Worm (Caenorhabditis elegans) whole organism, L4 larva: ENCODE data around the gene F21D9.3.

Source experiments
- R02D3.7 ChIP-seq: fragments of 150-350 bp; sonication (generic microtip); optimal IDR thresholded peaks from 3 replicates; lab custom pipeline; 2014; ENCODE audit warnings: missing biosample characterization, missing genetic modification characterization
- ces-1 ChIP-seq: fragments of 150-350 bp; sonication (generic microtip); optimal IDR thresholded peaks from 4 replicates; lab custom pipeline; 2014; ENCODE audit warnings: missing biosample characterization, missing genetic modification reagents, missing genetic modification characterization
- daf-19 ChIP-seq: fragments of 200-800 bp; sonication (Bioruptor generic); conservative IDR thresholded peaks from 2 replicates; pipeline ENCODE4 v1.3.6; 2022; ENCODE audit warnings: missing genetic modification characterization, missing compliant biosample characterization
- gei-8 ChIP-seq: fragments of 200-800 bp; sonication (Bioruptor generic); optimal IDR thresholded peaks from 2 replicates; lab custom pipeline; 2018; ENCODE audit warnings: mild to moderate bottlenecking, missing genetic modification characterization, missing compliant biosample characterization
- hif-1 ChIP-seq, 2 experiments: sonication (generic microtip); optimal IDR thresholded peaks; 2 replicates each; lab custom pipeline; 2016 to 2017; ENCODE audit warnings: missing compliant biosample characterization in 2 of 2, missing genetic modification characterization in 2 of 2, missing genetic modification reagents in 2 of 2, missing genotype in 2 of 2, mild to moderate bottlenecking in 1 of 2
- lsy-2 ChIP-seq, 2 experiments: fragments of 150-350 bp in 1 of 2; sonication (generic microtip) in 1 of 2; optimal IDR thresholded peaks; 2 replicates each; lab custom pipeline; 2014 to 2017; ENCODE audit warnings: missing biosample characterization in 2 of 2, missing genetic modification characterization in 2 of 2
- madf-9 ChIP-seq: fragments of 200-800 bp; sonication (Bioruptor generic); conservative IDR thresholded peaks from 2 replicates; pipeline ENCODE4 v1.3.6; 2022; ENCODE audit warnings: missing genetic modification reagents, missing genetic modification characterization, missing compliant biosample characterization
- nhr-77 ChIP-seq: fragments of 150-350 bp; optimal IDR thresholded peaks from 2 replicates; lab custom pipeline; 2014; ENCODE audit warnings: missing biosample characterization, missing genetic modification characterization
- skn-1 ChIP-seq: fragments of 150-350 bp; optimal IDR thresholded peaks from 2 replicates; lab custom pipeline; 2014; ENCODE audit warnings: missing biosample characterization, missing genetic modification characterization
- unc-62 ChIP-seq, 3 experiments: fragments of 150-350 bp in 1 of 3; sonication (generic microtip); optimal IDR thresholded peaks in 2 of 3; peaks in 1 of 3; 1 replicate in 1 of 3; 2 replicates in 2 of 3; lab custom pipeline; 2014 to 2017; ENCODE audit warnings: missing biosample characterization in 3 of 3, missing genetic modification characterization in 3 of 3, missing genetic modification reagents in 3 of 3, missing genotype in 1 of 3

DNA sequence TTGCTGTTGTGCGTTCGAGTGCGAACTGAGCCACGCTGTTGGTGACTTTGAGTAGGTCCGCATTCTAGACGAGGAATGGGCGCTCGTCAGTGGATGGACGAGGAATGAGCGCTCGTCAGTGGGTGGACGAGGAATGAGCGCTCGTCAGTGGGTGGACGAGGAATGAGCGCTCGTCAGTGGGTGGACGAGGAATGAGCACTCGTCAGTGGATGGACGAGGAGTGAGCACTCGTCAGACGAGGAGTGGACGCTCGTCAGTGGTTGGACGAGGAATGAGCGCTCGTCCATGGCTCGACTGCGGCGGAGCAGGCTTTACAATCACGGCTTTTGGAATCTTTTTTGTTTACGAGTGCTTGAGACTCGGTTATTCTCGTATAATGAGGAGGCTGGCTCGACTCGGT, 20.9 kb upstream of the F21D9.3 start:
- TF ChIP-seq unc-62 (GFP tag; optimal IDR thresholded peaks at IDR 0.05 in 1 of 2; lab: Kevin White, UChicago) = no peak
- no peak for TF ChIP-seq unc-62 (tag; optimal IDR thresholded peaks at IDR 0.05; lab: Kevin White, UChicago)
- no peak for TF ChIP-seq daf-19 (GFP tag; lab: Robert Waterston, UW)
- no peak for TF ChIP-seq nhr-77 (tag; lab: Kevin White, UChicago)
- TF ChIP-seq gei-8 = no peak
- no peak for TF ChIP-seq skn-1 (tag; lab: Kevin White, UChicago)
- TF ChIP-seq R02D3.7 (tag; lab: Kevin White, UChicago) = no peak
- TF ChIP-seq madf-9 (GFP tag; lab: Robert Waterston, UW) = no peak
- no peak for TF ChIP-seq ces-1 (GFP tag; lab: Kevin White, UChicago)
- TF ChIP-seq lsy-2 (tag; optimal IDR thresholded peaks at IDR 0.05; lab: Kevin White, UChicago) = no peak
- TF ChIP-seq hif-1 (tag; optimal IDR thresholded peaks at IDR 0.05; lab: Kevin White, UChicago) = no peak
